Fruit fly (Drosophila melanogaster) whole organism, embryonic: ENCODE measurements around the gene Xe7.

ENCODE experiments used
- Abd-B ChIP-seq: fragments of 200-800 bp; sonication (Bioruptor generic); optimal IDR thresholded peaks from 2 replicates; lab custom pipeline; 2018; ENCODE audit warnings: missing biosample characterization, mild to moderate bottlenecking, missing genetic modification characterization, moderate library complexity
- Blimp-1 ChIP-seq: fragments of 200-800 bp; sonication (Bioruptor generic); optimal IDR thresholded peaks from 3 replicates; lab custom pipeline; 2018; ENCODE audit warnings: missing biosample characterization, missing genetic modification characterization, mild to moderate bottlenecking, moderate library complexity, missing genetic modification reagents
- Bteb2 ChIP-seq: fragments of 200-800 bp; sonication (Bioruptor generic); optimal IDR thresholded peaks from 2 replicates; lab custom pipeline; 2016; ENCODE audit warnings: missing biosample characterization, missing genetic modification characterization
- CG10209 ChIP-seq: fragments of 200-800 bp; sonication (Bioruptor generic); optimal IDR thresholded peaks from 3 replicates; lab custom pipeline; 2017; ENCODE audit warnings: missing biosample characterization, mild to moderate bottlenecking, missing genetic modification characterization, missing genetic modification reagents
- CG12219 ChIP-seq: fragments of 200-800 bp; sonication (Bioruptor generic); optimal IDR thresholded peaks from 3 replicates; lab custom pipeline; 2018; ENCODE audit warnings: missing biosample characterization, mild to moderate bottlenecking, missing genetic modification characterization
- CG12744 ChIP-seq: fragments of 200-800 bp; sonication (Bioruptor generic); optimal IDR thresholded peaks from 2 replicates; lab custom pipeline; 2016; ENCODE audit warnings: missing biosample characterization, missing genetic modification characterization
- CG12769 ChIP-seq: fragments of 200-800 bp; sonication (Bioruptor generic); optimal IDR thresholded peaks from 2 replicates; lab custom pipeline; 2019; ENCODE audit warnings: missing biosample characterization, mild to moderate bottlenecking, missing genetic modification characterization, moderate library complexity
- CG13123 ChIP-seq: fragments of 200-800 bp; sonication (Bioruptor generic); optimal IDR thresholded peaks from 2 replicates; lab custom pipeline; 2016; ENCODE audit warnings: missing biosample characterization, missing genetic modification characterization
- CG13894 ChIP-seq: fragments of 200-800 bp; sonication (Bioruptor generic); optimal IDR thresholded peaks from 3 replicates; lab custom pipeline; 2018; ENCODE audit warnings: missing biosample characterization, mild to moderate bottlenecking, missing genetic modification characterization, moderate library complexity
- CG14050 ChIP-seq: fragments of 200-800 bp; sonication (Bioruptor generic); IDR thresholded peaks from 3 replicates; pipeline ENCODE4 v1.3.6; 2022; ENCODE audit warnings: missing biosample characterization, missing genetic modification characterization
- CG2875 ChIP-seq: fragments of 200-800 bp; sonication (Bioruptor generic); optimal IDR thresholded peaks from 2 replicates; lab custom pipeline; 2017; ENCODE audit warnings: missing biosample characterization, mild to moderate bottlenecking, missing genetic modification characterization, missing genetic modification reagents
- CG31365 ChIP-seq: fragments of 200-800 bp; sonication (Bioruptor generic); optimal IDR thresholded peaks from 2 replicates; lab custom pipeline; 2018; ENCODE audit warnings: missing biosample characterization, mild to moderate bottlenecking, missing genetic modification characterization
- CG31388 ChIP-seq: fragments of 200-800 bp; sonication (Bioruptor generic); optimal IDR thresholded peaks from 2 replicates; lab custom pipeline; 2016; ENCODE audit warnings: missing biosample characterization, missing genetic modification characterization
- CG3838 ChIP-seq: fragments of 200-800 bp; sonication (Bioruptor generic); optimal IDR thresholded peaks from 3 replicates; lab custom pipeline; 2016; ENCODE audit warnings: missing biosample characterization, missing genetic modification characterization
- CG4404 ChIP-seq: fragments of 200-800 bp; sonication (Bioruptor generic); IDR thresholded peaks from 2 replicates; pipeline ENCODE4 v1.3.6; 2022; ENCODE audit warnings: missing biosample characterization, missing genetic modification characterization
- CG5953 ChIP-seq: fragments of 200-800 bp; sonication (Bioruptor generic); IDR thresholded peaks from 2 replicates; pipeline ENCODE4 v1.3.6; 2022; ENCODE audit warnings: missing biosample characterization, missing genetic modification characterization
- CG9215 ChIP-seq: fragments of 200-800 bp; sonication (Bioruptor generic); IDR thresholded peaks from 2 replicates; pipeline ENCODE4 v1.3.6; 2022; ENCODE audit warnings: missing biosample characterization, missing genetic modification characterization
- D19A ChIP-seq: fragments of 200-800 bp; optimal IDR thresholded peaks from 3 replicates; lab custom pipeline; 2019; ENCODE audit warnings: missing biosample characterization, mild to moderate bottlenecking, missing genetic modification characterization, moderate library complexity
- Dbx ChIP-seq: fragments of 200-800 bp; sonication (Bioruptor generic); IDR thresholded peaks from 3 replicates; pipeline ENCODE4 v1.3.6; 2022; ENCODE audit warnings: missing biosample characterization, missing genetic modification characterization
- Dip2 ChIP-seq: fragments of 200-800 bp; sonication (Bioruptor generic); IDR thresholded peaks from 2 replicates; pipeline ENCODE4 v1.3.6; 2022; ENCODE audit warnings: missing biosample characterization, missing genetic modification characterization
- Doc2 ChIP-seq: fragments of 200-800 bp; sonication (Bioruptor generic); IDR thresholded peaks from 2 replicates; pipeline ENCODE4 v1.3.6; 2022; ENCODE audit warnings: missing biosample characterization, missing genetic modification characterization
- Ets97D ChIP-seq: fragments of 200-800 bp; sonication (Bioruptor generic); optimal IDR thresholded peaks from 3 replicates; lab custom pipeline; 2016; ENCODE audit warnings: missing biosample characterization, missing genetic modification characterization
- HLH54F ChIP-seq: fragments of 200-800 bp; sonication (Bioruptor generic); optimal IDR thresholded peaks from 3 replicates; lab custom pipeline; 2016; ENCODE audit warnings: missing biosample characterization, missing genetic modification characterization
- Lim3 ChIP-seq: fragments of 200-800 bp; sonication (Bioruptor generic); IDR thresholded peaks from 2 replicates; pipeline ENCODE4 v1.3.6; 2022; ENCODE audit warnings: missing biosample characterization, missing genetic modification characterization
- Med ChIP-seq: fragments of 200-800 bp; sonication (Bioruptor generic); peaks from one replicate; lab custom pipeline; 2016; ENCODE audit warnings: missing biosample characterization, missing genetic modification characterization, mild to moderate bottlenecking, inconsistent platforms, moderate library complexity
- Nf-YC ChIP-seq: fragments of 200-800 bp; optimal IDR thresholded peaks from 3 replicates; lab custom pipeline; 2019; ENCODE audit warnings: missing biosample characterization, mild to moderate bottlenecking, missing genetic modification characterization, moderate library complexity
- Ptx1 ChIP-seq: fragments of 200-800 bp; sonication (Bioruptor generic); IDR thresholded peaks from 2 replicates; pipeline ENCODE4 v1.3.6; 2022; ENCODE audit warnings: missing biosample characterization, missing genetic modification characterization
- Ssrp ChIP-seq: fragments of 200-800 bp; sonication (Bioruptor generic); optimal IDR thresholded peaks from 2 replicates; lab custom pipeline; 2018; ENCODE audit warnings: missing biosample characterization, mild to moderate bottlenecking, missing genetic modification characterization, moderate library complexity
- TFAM ChIP-seq: fragments of 200-800 bp; sonication (Bioruptor generic); optimal IDR thresholded peaks from 2 replicates; lab custom pipeline; 2017; ENCODE audit warnings: missing biosample characterization, missing genetic modification characterization, inconsistent platforms
- ase ChIP-seq: fragments of 200-800 bp; sonication (Bioruptor generic); IDR thresholded peaks from 3 replicates; pipeline ENCODE4 v1.3.6; 2022; ENCODE audit warnings: missing biosample characterization, missing genetic modification characterization
- br ChIP-seq: fragments of >200 bp; optimal IDR thresholded peaks from 2 replicates; lab custom pipeline; 2017
- cas ChIP-seq: fragments of 200-800 bp; sonication (Bioruptor generic); IDR thresholded peaks from 2 replicates; pipeline ENCODE4 v1.3.6; 2022; ENCODE audit warnings: missing biosample characterization, missing genetic modification characterization
- danr ChIP-seq: fragments of 200-800 bp; sonication (Bioruptor generic); IDR thresholded peaks from 2 replicates; pipeline ENCODE4 v1.3.6; 2022; ENCODE audit warnings: missing biosample characterization, missing genetic modification characterization
- dmrt99B ChIP-seq: fragments of 200-800 bp; sonication (Bioruptor generic); optimal IDR thresholded peaks from 2 replicates; lab custom pipeline; 2018; ENCODE audit warnings: missing biosample characterization, mild to moderate bottlenecking, missing genetic modification characterization, moderate library complexity
- ewg ChIP-seq: fragments of 200-800 bp; sonication (Bioruptor generic); optimal IDR thresholded peaks from 3 replicates; lab custom pipeline; 2017; ENCODE audit warnings: mild to moderate bottlenecking, missing biosample characterization, missing genetic modification reagents, missing genetic modification characterization
- exex ChIP-seq: fragments of 200-800 bp; sonication (Bioruptor generic); optimal IDR thresholded peaks from 4 replicates; lab custom pipeline; 2018; ENCODE audit warnings: missing biosample characterization, mild to moderate bottlenecking, missing genetic modification characterization, moderate library complexity
- gro ChIP-seq: fragments of 200-800 bp; sonication (Bioruptor generic); optimal IDR thresholded peaks from 2 replicates; lab custom pipeline; 2016; ENCODE audit warnings: missing biosample characterization, missing genetic modification characterization
- gt ChIP-seq: fragments of 200-800 bp; sonication (Bioruptor generic); IDR thresholded peaks from 2 replicates; pipeline ENCODE4 v1.3.6; 2022; ENCODE audit warnings: missing biosample characterization, missing genetic modification characterization
- lov ChIP-seq, 2 experiments: fragments of 200-800 bp in 1 of 2; fragments of >200 bp in 1 of 2; sonication (Bioruptor generic) in 1 of 2; IDR thresholded peaks in 1 of 2; optimal IDR thresholded peaks in 1 of 2; 2 replicates in 1 of 2; 3 replicates in 1 of 2; pipeline versions ENCODE4 v1.3.6 to Lab custom; 2017 to 2022; ENCODE audit warnings: missing biosample characterization in 1 of 2, missing genetic modification characterization in 1 of 2
- nau ChIP-seq: fragments of 200-800 bp; sonication (Bioruptor generic); optimal IDR thresholded peaks from 3 replicates; lab custom pipeline; 2017; ENCODE audit warnings: missing biosample characterization, mild to moderate bottlenecking, missing genetic modification characterization, missing genetic modification reagents
- pan ChIP-seq, 4 experiments: fragments of >200 bp in 3 of 4; fragments of 200-800 bp in 1 of 4; sonication (Bioruptor generic) in 1 of 4; optimal IDR thresholded peaks in 3 of 4; IDR thresholded peaks in 1 of 4; 2 replicates each; pipeline versions ENCODE4 v1.3.6 to Lab custom; 2017 to 2022; ENCODE audit warnings: missing biosample characterization in 2 of 4, missing genetic modification characterization in 2 of 4, mixed read lengths in 1 of 4
- pho ChIP-seq: fragments of 200-800 bp; sonication (Bioruptor generic); optimal IDR thresholded peaks from 2 replicates; lab custom pipeline; 2016; ENCODE audit warnings: missing biosample characterization, missing genetic modification characterization
- pum ChIP-seq: fragments of 200-800 bp; sonication (Bioruptor generic); optimal IDR thresholded peaks from 2 replicates; lab custom pipeline; 2016; ENCODE audit warnings: missing biosample characterization, missing genetic modification characterization
- ranshi ChIP-seq: fragments of 200-800 bp; sonication (Bioruptor generic); IDR thresholded peaks from 2 replicates; pipeline ENCODE4 v1.3.6; 2022; ENCODE audit warnings: missing biosample characterization, missing genetic modification characterization
- row ChIP-seq: fragments of 200-800 bp; sonication (Bioruptor generic); IDR thresholded peaks from 3 replicates; pipeline ENCODE4 v1.3.6; 2022; ENCODE audit warnings: missing biosample characterization, missing genetic modification characterization
- slbo ChIP-seq: fragments of 200-800 bp; sonication (Bioruptor generic); IDR thresholded peaks from 2 replicates; pipeline ENCODE4 v1.3.6; 2022; ENCODE audit warnings: missing biosample characterization, missing genetic modification characterization
- stc ChIP-seq: fragments of 200-800 bp; sonication (Bioruptor generic); IDR thresholded peaks from 2 replicates; pipeline ENCODE4 v1.3.6; 2022; ENCODE audit warnings: missing biosample characterization, missing genetic modification characterization
- sug ChIP-seq: fragments of 200-800 bp; optimal IDR thresholded peaks from 2 replicates; lab custom pipeline; 2019; ENCODE audit warnings: missing biosample characterization, mild to moderate bottlenecking, missing genetic modification characterization, moderate library complexity
- zen2 ChIP-seq: fragments of 200-800 bp; sonication (Bioruptor generic); IDR thresholded peaks from 3 replicates; pipeline ENCODE4 v1.3.6; 2022; ENCODE audit warnings: missing biosample characterization, missing genetic modification characterization; ENCODE audit not compliant: partially characterized antibody

The Xe7 gene

dm6 chr3R:5705469-5706067 lies 36.4 kb upstream of the Xe7 start (continued):
- TF ChIP-seq Nf-YC (tag; lab: Kevin White, UChicago) (no peak), CG13894 (tag; lab: Kevin White, UChicago) (no peak), Lim3 (GFP tag; lab: Robert Waterston, UW) (no peak), exex (tag; lab: Kevin White, UChicago) (no peak), CG14050 (GFP tag; lab: Robert Waterston, UW) (no peak), pho (GFP tag; lab: Kevin White, UChicago) (no peak), HLH54F (GFP tag; lab: Kevin White, UChicago) (peak; percentile 8), sug (no peak), Ets97D (GFP tag; lab: Kevin White, UChicago) (no peak), CG13123 (no peak), CG4404 (GFP tag; lab: Robert Waterston, UW) (0 out of 2 replicates have a peak, but pooled peaks have one; percentile 17), Doc2 (GFP tag; lab: Robert Waterston, UW) (no peak), gro (no peak), CG12769 (tag; lab: Kevin White, UChicago) (no peak), lov (optimal IDR thresholded peaks at IDR 0.05; lab: Kevin White, UChicago) (no peak), lov (GFP tag; IDR thresholded peaks at IDR 0.05; lab: Robert Waterston, UW) (no peak), dmrt99B (tag; lab: Kevin White, UChicago) (no peak), cas (GFP tag; lab: Robert Waterston, UW) (no peak), Ssrp (peak; percentile 63), ewg (GFP tag; lab: Kevin White, UChicago) (peak; percentile 24), stc (GFP tag; lab: Robert Waterston, UW) (0 out of 2 replicates have a peak, but pooled peaks have one; percentile 21), Blimp-1 (GFP tag; lab: Kevin White, UChicago) (no peak), gt (GFP tag; lab: Robert Waterston, UW) (peak; percentile 38; the same call in 1 of the 2 replicates), Dbx (GFP tag; lab: Robert Waterston, UW) (0 out of 3 replicates have a peak, but pooled peaks have one; percentile 42), CG12219 (GFP tag; lab: Kevin White, UChicago) (peak; percentile 68), CG10209 (GFP tag; lab: Kevin White, UChicago) (peak; percentile 64), nau (GFP tag; lab: Kevin White, UChicago) (no peak), Bteb2 (peak; percentile 7), CG3838 (GFP tag; lab: Kevin White, UChicago) (no peak), ranshi (GFP tag; lab: Robert Waterston, UW) (0 out of 2 replicates have a peak, but pooled peaks have one; percentile 18), CG2875 (GFP tag; lab: Kevin White, UChicago) (peak; percentile 43), Ptx1 (GFP tag; lab: Robert Waterston, UW) (peak; percentile 47; the same call in 1 of the 2 replicates), pan (optimal IDR thresholded peaks at IDR 0.05; lab: Kevin White, UChicago) (no peak), pan (GFP tag; optimal IDR thresholded peaks at IDR 0.05 in 1 of 2, IDR thresholded peaks at IDR 0.05 in 1 of 2) (peak in 1 of 2 experiments; percentile 45), row (GFP tag; lab: Robert Waterston, UW) (peak; percentile 75), danr (GFP tag; lab: Robert Waterston, UW) (peak; percentile 36; the same call in 1 of the 2 replicates), TFAM (GFP tag; lab: Kevin White, UChicago) (no peak), ase (GFP tag; lab: Robert Waterston, UW) (0 out of 3 replicates have a peak, but pooled peaks have one; percentile 40), CG31388 (no peak), Abd-B (GFP tag; lab: Kevin White, UChicago) (peak; percentile 51), zen2 (GFP tag; lab: Robert Waterston, UW) (no peak), CG12744 (no peak), br (no peak), slbo (GFP tag; lab: Robert Waterston, UW) (peak; percentile 22; the same call in 1 of the 2 replicates), CG9215 (GFP tag; lab: Robert Waterston, UW) (peak; percentile 35; the same call in 1 of the 2 replicates), CG5953 (GFP tag; lab: Robert Waterston, UW) (no peak), Dip2 (GFP tag; lab: Robert Waterston, UW) (no peak), Med (GFP tag; lab: Kevin White, UChicago) (peak; percentile 90), D19A (tag; lab: Kevin White, UChicago) (no peak), CG31365 (tag; lab: Kevin White, UChicago) (no peak), pum (peak; percentile 2)
